Worm (Caenorhabditis elegans): ENCODE data around the gene ZK1127.13.

The ZK1127.13 gene

ce11 chrII:7049470-7049869 is 3.6 kb upstream of the ZK1127.13 start:
- TF ChIP-seq ceh-39 (tag; optimal IDR thresholded peaks at IDR 0.05), result no peak
- no peak for TF ChIP-seq unc-39 (tag; optimal IDR thresholded peaks at IDR 0.05)
- TF ChIP-seq hlh-1 (tag; optimal IDR thresholded peaks at IDR 0.05), result no peak
- TF ChIP-seq elt-1 (tag; optimal IDR thresholded peaks at IDR 0.05; ENCODE audit: borderline replicate concordance, insufficient read depth), result no peak

- TF ChIP-seq unc-62 (GFP tag; optimal IDR thresholded peaks at IDR 0.05) (no peak), flh-1 (GFP tag; optimal IDR thresholded peaks at IDR 0.05) (no peak), elt-3 (tag; optimal IDR thresholded peaks at IDR 0.05) (no peak), nhr-237 (tag; optimal IDR thresholded peaks at IDR 0.05) (peak; percentile 54), mep-1 (tag; optimal IDR thresholded peaks at IDR 0.05) (peak; percentile 75), unc-120 (tag; optimal IDR thresholded peaks at IDR 0.05; ENCODE audit: poor library complexity, severe bottlenecking) (no peak), sptf-1 (tag; optimal IDR thresholded peaks at IDR 0.05) (no peak), blmp-1 (tag; optimal IDR thresholded peaks at IDR 0.05) (no peak), cnd-1 (tag; optimal IDR thresholded peaks at IDR 0.05) (no peak), lsy-2 (tag; optimal IDR thresholded peaks at IDR 0.05) (peak; percentile 68), lin-32 (GFP tag; optimal IDR thresholded peaks at IDR 0.05) (no peak), lin-13 (tag; optimal IDR thresholded peaks at IDR 0.05) (peak; percentile 29), pha-4 (tag; optimal IDR thresholded peaks at IDR 0.05) (peak; percentile 14), ceh-39 (tag; optimal IDR thresholded peaks at IDR 0.05) (peak; percentile 45)
These were observed 2.9 kb upstream of the ZK1127.13 start, which contains the start of the genes tcer-1 and ZK1127.5 for ce11 chrII:7050021-7050722. Gene tcer-1, minus strand, starts transcription at chrII:7050071. Gene ZK1127.5, plus strand, starts transcription at chrII:7050672.

ce11 chrII:7051778-7052177 is 1.3 kb upstream of the ZK1127.13 start, which contains the start of gene ZK1127.12:
Gene ZK1127.12, plus strand, starts transcription at chrII:7052078.
- no peak for TF ChIP-seq blmp-1 (tag; optimal IDR thresholded peaks at IDR 0.05)
- no peak for TF ChIP-seq ceh-39 (tag; optimal IDR thresholded peaks at IDR 0.05)
- no peak for TF ChIP-seq nhr-237 (tag; optimal IDR thresholded peaks at IDR 0.05)
- TF ChIP-seq hlh-1 (tag; optimal IDR thresholded peaks at IDR 0.05), result no peak
- no peak for TF ChIP-seq cnd-1 (tag; optimal IDR thresholded peaks at IDR 0.05)
- no peak for TF ChIP-seq tbx-8 (GFP tag; optimal IDR thresholded peaks at IDR 0.05)
- no peak for TF ChIP-seq sptf-1 (tag; optimal IDR thresholded peaks at IDR 0.05)
- no peak for TF ChIP-seq zip-8 (tag; optimal IDR thresholded peaks at IDR 0.05)
- TF ChIP-seq mab-5 (tag; optimal IDR thresholded peaks at IDR 0.05), result no peak
- TF ChIP-seq M03D4.4 (tag; optimal IDR thresholded peaks at IDR 0.05), result no peak
- no peak for TF ChIP-seq unc-120 (tag; optimal IDR thresholded peaks at IDR 0.05; ENCODE audit: poor library complexity, severe bottlenecking)
- TF ChIP-seq pha-4 (tag; optimal IDR thresholded peaks at IDR 0.05), result no peak
- no peak for TF ChIP-seq nhr-12 (tag; optimal IDR thresholded peaks at IDR 0.05)

ce11 chrII:7053649-7054048 is 548 bp downstream of the ZK1127.13 start, which contains the start of gene ZK1127.4:
Gene ZK1127.4, plus strand, starts transcription at chrII:7053949.
- TF ChIP-seq blmp-1 (tag; optimal IDR thresholded peaks at IDR 0.05), result no peak
- no peak for TF ChIP-seq ztf-11 (tag; optimal IDR thresholded peaks at IDR 0.05)
- no peak for TF ChIP-seq drap-1 (GFP tag; optimal IDR thresholded peaks at IDR 0.05)

ce11 chrII:7054987-7055386 is 1.9 kb downstream of the ZK1127.13 start, which contains the start of gene ZK1127.3:
Gene ZK1127.3, plus strand, starts transcription at chrII:7055287.
- no peak for TF ChIP-seq mep-1 (tag; optimal IDR thresholded peaks at IDR 0.05)
- no peak for TF ChIP-seq lin-32 (GFP tag; optimal IDR thresholded peaks at IDR 0.05)
- no peak for TF ChIP-seq blmp-1 (tag; optimal IDR thresholded peaks at IDR 0.05)
- no peak for TF ChIP-seq sem-2 (GFP tag; optimal IDR thresholded peaks at IDR 0.05)
- no peak for TF ChIP-seq sptf-1 (tag; optimal IDR thresholded peaks at IDR 0.05)
- TF ChIP-seq nhr-28 (tag; optimal IDR thresholded peaks at IDR 0.05), result no peak
- no peak for TF ChIP-seq hlh-1 (tag; optimal IDR thresholded peaks at IDR 0.05)
- TF ChIP-seq cnd-1 (tag; optimal IDR thresholded peaks at IDR 0.05), result no peak
- no peak for TF ChIP-seq unc-62 (GFP tag; optimal IDR thresholded peaks at IDR 0.05)
- no peak for TF ChIP-seq M03D4.4 (tag; optimal IDR thresholded peaks at IDR 0.05)
- TF ChIP-seq lin-13 (tag; optimal IDR thresholded peaks at IDR 0.05), result no peak
- no peak for TF ChIP-seq snpc-4 (tag; optimal IDR thresholded peaks at IDR 0.05)
- TF ChIP-seq pha-4 (tag; optimal IDR thresholded peaks at IDR 0.05), result no peak
- no peak for TF ChIP-seq mab-5 (tag; optimal IDR thresholded peaks at IDR 0.05)
- TF ChIP-seq tbx-8 (GFP tag; optimal IDR thresholded peaks at IDR 0.05), result no peak
- no peak for TF ChIP-seq elt-1 (tag; optimal IDR thresholded peaks at IDR 0.05; ENCODE audit: borderline replicate concordance, insufficient read depth)
- no peak for TF ChIP-seq nhr-237 (tag; optimal IDR thresholded peaks at IDR 0.05)
- no peak for TF ChIP-seq ceh-39 (tag; optimal IDR thresholded peaks at IDR 0.05)
- no peak for TF ChIP-seq unc-120 (tag; optimal IDR thresholded peaks at IDR 0.05; ENCODE audit: poor library complexity, severe bottlenecking)

- TF ChIP-seq ztf-11 (tag; optimal IDR thresholded peaks at IDR 0.05) (no peak), M03D4.4 (tag; optimal IDR thresholded peaks at IDR 0.05) (no peak), lsy-2 (tag; optimal IDR thresholded peaks at IDR 0.05) (no peak), unc-120 (tag; optimal IDR thresholded peaks at IDR 0.05; ENCODE audit: poor library complexity, severe bottlenecking) (no peak), flh-1 (GFP tag; optimal IDR thresholded peaks at IDR 0.05) (no peak), bed-3 (GFP tag; optimal IDR thresholded peaks at IDR 0.05) (no peak)
These were observed 3.2 kb downstream of the ZK1127.13 start for ce11 chrII:7056328-7056727.
